Worm (Caenorhabditis elegans) whole organism, mixed stage, embryonic: Measurements from ENCODE around the gene cyc-2.2.

Experiments
- ceh-83 ChIP-seq: fragments of 200-800 bp; sonication (Bioruptor generic); optimal IDR thresholded peaks from 2 replicates; lab custom pipeline; 2018; ENCODE audit warnings: mild to moderate bottlenecking, missing genetic modification characterization, missing compliant biosample characterization
- ces-1 ChIP-seq: fragments of 150-350 bp; optimal IDR thresholded peaks from 2 replicates; lab custom pipeline; 2014; ENCODE audit warnings: missing biosample characterization, missing genetic modification reagents, missing genetic modification characterization
- lin-13 ChIP-seq: fragments of 150-350 bp; optimal IDR thresholded peaks from 2 replicates; lab custom pipeline; 2014; ENCODE audit warnings: missing biosample characterization, missing genetic modification characterization
- nhr-237 ChIP-seq: fragments of 150-350 bp; optimal IDR thresholded peaks from 2 replicates; lab custom pipeline; 2014; ENCODE audit warnings: missing biosample characterization, missing genetic modification characterization
- nhr-76 ChIP-seq: sonication (generic microtip); optimal IDR thresholded peaks from 2 replicates; lab custom pipeline; 2017; ENCODE audit warnings: missing biosample characterization, missing genetic modification characterization
- snpc-4 ChIP-seq: fragments of 150-350 bp; optimal IDR thresholded peaks from 2 replicates; lab custom pipeline; 2014; ENCODE audit warnings: missing biosample characterization, missing genetic modification characterization
- unc-62 ChIP-seq: fragments of 150-350 bp; optimal IDR thresholded peaks from 2 replicates; lab custom pipeline; 2014; ENCODE audit warnings: missing biosample characterization, missing genetic modification reagents, missing genetic modification characterization
- ztf-11 ChIP-seq: fragments of 150-350 bp; optimal IDR thresholded peaks from 2 replicates; lab custom pipeline; 2014; ENCODE audit warnings: missing biosample characterization, missing genetic modification characterization

DNA sequence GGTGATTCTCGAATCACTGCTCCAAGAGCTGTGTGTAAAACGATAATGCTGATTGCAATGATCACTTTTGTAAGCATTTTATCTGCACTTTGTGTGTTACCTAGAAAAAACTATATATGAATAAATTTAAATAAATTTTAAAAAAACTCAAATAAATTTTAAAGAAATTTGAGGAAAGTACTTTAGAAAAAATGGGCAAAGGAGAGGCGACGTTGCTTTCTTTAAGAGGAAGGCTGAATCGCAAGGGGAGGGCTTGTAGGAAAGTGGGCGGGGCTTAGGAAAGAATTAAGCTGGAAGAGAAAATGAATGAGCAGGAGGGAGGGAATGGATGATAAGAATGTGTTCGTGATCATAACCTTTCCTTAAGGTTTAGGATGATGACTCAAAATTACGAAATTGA lies 44.2 kb downstream of the cyc-2.2 start, which contains the start of gene E02A10.4:
- no peak for TF ChIP-seq snpc-4 (tag; lab: Kevin White, UChicago)
- TF ChIP-seq nhr-76: no peak
- TF ChIP-seq lin-13 (tag; lab: Kevin White, UChicago): no peak
- TF ChIP-seq unc-62: no peak
- TF ChIP-seq ceh-83 (GFP tag; lab: Kevin White, UChicago): no peak
- no peak for TF ChIP-seq ztf-11 (tag; lab: Kevin White, UChicago)
- TF ChIP-seq ces-1 (GFP tag; lab: Kevin White, UChicago): no peak
- TF ChIP-seq nhr-237 (tag; lab: Kevin White, UChicago): no peak
